Fruit fly (Drosophila melanogaster) ovary, adult (tissue): ENCODE results near the gene wcy.

Experiments used
- CG17801 ChIP-seq: fragments of 200-800 bp; optimal IDR thresholded peaks from 2 replicates; lab custom pipeline; 2019; ENCODE audit warnings: missing biosample characterization, mild to moderate bottlenecking, missing genetic modification characterization, moderate library complexity; ENCODE audit not compliant: partially characterized antibody

The wcy gene

DNA sequence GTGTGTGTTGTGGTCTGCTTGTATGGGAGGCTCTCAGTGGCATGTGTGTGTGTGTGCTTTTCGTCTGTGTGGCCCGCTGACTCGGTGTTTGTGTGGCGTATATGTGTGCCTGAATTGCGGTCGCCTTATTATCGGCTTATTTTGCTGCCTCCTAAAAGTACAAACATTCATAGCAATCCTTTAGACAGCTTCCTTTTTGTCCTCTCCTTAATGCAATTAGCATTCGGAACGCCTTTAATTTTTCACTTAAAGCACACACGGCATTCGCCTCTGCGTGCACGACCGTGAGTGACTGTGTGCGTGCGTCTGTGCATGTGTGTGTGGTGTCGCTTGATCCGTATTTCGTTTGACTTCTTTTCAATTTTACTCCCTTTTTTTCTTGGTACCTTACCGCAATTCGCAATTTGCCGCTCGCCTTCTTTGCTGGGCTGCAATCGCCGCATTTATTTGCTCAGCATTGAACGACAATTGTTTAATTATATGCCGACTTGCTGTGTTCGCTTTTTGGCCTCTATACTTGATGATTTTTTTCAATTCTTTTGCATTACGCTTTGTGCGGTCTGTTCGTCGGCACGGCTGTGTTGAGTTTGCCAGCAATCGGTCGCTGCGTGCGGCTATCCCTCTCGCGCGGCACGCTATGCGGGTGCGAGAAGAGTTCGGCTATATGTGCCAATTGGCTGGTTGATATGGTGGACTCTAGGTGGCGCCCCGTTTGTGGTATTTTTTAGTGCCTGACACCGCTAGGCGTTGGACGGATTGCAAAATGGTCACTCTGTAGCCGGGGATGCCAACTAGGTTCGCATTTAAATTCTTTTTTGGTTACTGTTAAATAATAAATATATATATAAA lies at the start of gene wcy:
Gene wcy, minus strand, starts transcription at position 608 of the 849 bp plus-strand sequence.
- no peak for TF ChIP-seq CG17801 (GFP tag; lab: Kevin White, UChicago)

DNA sequence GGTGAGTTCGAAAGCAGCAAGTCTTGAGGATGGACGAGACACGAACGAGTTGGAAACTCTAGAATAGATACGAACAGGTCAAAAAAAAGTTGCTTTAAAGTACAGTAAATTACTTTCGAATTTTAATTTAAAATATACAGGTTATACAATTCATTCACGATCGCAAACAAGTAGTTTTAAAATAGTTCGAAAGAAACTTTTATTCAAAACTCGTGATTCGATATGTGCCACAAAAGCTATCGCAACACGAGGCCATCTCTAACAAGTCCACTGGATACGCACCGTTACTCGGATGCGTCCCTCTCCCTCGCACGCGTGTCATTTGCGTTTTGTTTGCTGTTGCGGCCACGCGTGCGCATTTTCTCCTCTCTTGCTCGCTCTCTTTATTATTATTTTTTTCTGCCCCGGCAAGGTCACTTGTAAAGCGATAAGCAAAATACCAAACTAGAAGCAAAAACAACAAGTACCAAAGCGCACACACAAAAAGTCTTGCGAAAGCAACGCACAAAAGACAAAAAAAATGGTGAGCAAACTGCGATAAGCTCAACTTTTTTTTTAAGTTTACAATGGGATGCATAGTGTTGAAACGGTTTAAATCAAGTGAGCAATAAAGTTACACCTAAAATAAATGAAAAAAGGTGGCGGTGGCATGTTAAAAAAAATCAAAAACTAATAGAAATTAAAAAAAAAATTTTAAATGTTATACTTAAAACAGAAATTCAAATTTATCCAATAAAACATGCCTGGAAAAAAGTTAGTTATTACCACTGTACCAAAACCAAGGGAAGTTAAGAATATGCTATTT lies 47.5 kb upstream of the wcy start:
- peak; percentile 88 for TF ChIP-seq CG17801 (GFP tag; lab: Kevin White, UChicago)

dm6 chrX:17123545-17124203 lies 46.0 kb upstream of the wcy start:
- TF ChIP-seq CG17801 (GFP tag; lab: Kevin White, UChicago), result no peak

DNA sequence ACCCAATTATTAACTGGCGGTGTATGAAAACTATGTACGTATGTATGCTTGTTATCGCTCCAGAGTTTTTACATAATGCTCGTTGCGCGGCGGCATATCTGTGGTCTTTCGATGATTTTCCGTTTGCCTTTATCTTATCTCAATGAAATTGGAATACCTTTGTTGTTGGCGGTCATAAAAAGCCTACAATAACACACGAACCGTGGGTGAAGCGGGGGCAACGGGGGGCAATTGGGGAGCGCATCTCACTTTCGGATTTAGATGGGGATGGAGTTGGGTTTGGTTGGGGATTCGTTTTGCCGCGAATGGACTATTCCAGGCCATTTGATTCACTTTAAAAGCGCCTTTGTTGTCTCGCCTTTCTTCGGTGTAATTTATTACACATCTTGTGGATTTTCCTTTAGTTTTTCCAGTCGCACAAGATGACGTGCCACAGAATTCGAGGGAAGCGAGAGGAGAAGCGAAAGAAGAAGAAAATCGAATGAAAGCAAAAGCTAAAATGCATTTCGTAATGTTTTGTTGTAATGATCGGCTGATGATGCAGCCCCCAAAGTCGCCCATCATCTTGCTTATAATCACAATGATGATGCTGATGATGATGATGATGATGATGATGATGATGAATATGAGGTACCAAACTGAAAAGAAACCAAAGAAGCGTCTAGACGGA lies 44.9 kb upstream of the wcy start:
- TF ChIP-seq CG17801 (GFP tag; lab: Kevin White, UChicago), result no peak

DNA sequence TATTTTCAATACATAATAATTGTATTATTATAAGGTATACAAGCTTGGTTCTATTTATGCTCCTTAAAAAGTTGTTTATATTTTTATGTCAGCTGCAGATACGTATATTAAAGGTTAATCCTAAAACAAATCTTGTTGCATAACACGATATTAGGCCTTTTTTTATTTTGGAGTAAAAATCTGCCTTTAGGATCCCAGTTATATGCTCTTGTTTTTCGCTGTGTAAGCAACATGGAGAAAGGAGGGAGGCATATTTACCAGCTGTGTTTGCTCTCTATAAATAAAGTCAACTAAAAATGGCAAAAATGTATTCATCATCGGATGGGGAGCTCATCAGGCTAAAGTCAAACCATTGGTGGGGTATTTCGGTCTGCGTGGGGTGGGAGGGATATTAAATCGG lies 43.9 kb upstream of the wcy start:
- no peak for TF ChIP-seq CG17801 (GFP tag; lab: Kevin White, UChicago)

dm6 chrX:17113324-17113723 lies 35.6 kb upstream of the wcy start:
- TF ChIP-seq CG17801 (GFP tag; lab: Kevin White, UChicago), result peak; percentile 64

- TF ChIP-seq CG17801 (GFP tag; lab: Kevin White, UChicago), result no peak
Observed at dm6 chrX:17111958-17112953, 34.6 kb upstream of the wcy start.

DNA sequence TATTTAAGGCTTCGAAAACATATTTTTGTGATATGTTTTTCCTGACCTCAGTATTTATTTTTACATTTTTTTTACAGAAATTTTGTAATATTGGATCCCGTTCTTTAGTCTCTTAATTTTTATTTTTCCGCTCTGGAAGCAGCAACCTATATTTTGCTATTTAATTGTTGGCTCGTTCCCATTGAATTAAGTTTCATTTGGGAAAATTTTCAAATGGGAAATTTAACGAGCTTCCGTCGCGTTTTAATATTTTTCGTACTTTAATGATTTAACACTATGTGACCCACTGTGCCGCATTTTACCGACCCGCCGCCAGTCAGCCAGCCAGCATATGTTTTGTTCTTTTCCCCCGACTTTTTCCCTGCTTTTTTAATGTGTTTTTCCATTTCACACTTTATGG lies 33.6 kb upstream of the wcy start:
- no peak for TF ChIP-seq CG17801 (GFP tag; lab: Kevin White, UChicago)

DNA sequence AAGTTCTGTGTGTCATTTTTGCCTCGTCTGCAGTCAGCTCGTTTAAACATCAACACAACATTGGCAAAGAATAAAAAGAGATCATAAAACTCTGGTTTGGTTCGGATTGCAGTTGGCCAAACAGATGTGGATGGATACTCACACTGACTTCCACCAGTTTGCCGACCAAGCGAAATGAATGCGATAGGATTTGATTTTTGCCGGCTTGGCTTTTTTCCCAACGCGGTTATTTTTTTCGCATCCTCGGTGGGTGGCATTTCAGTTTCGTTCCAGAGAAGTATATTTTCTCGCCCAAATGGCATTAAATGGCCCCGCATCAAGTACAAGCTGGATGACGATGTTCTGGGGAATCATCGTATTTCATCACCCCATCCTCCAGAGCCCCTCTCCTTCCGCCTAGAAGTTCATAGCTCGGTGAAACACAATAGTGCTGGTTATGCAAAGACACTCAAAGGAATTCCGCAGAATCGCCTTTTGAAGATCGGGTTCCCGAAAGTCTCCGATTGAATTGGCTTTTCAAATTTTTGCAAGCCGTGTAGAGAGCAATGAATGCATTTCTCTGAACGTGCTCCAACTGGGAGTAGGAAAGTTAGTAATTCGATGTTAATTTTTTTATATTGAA lies 33.0 kb upstream of the wcy start:
- no peak for TF ChIP-seq CG17801 (GFP tag; lab: Kevin White, UChicago)

DNA sequence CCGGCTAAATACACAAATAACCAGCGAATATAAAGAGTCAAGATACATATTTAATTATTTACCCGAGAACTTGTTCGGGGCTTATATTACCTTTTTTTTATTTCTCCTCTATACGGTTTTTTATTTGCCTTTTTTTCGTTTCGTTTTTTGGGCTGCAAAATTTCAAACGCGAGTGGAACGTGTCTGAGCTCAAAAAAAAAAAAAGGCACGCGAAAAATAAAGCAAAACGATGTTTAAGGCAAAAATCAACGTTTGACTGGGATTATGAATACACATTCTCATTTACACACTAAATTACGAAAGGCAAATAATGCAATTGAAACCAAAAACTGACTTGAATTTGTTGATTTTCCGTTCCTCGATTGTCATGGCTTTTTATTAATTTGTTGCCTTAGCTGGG lies 32.0 kb upstream of the wcy start:
- no peak for TF ChIP-seq CG17801 (GFP tag; lab: Kevin White, UChicago)

DNA sequence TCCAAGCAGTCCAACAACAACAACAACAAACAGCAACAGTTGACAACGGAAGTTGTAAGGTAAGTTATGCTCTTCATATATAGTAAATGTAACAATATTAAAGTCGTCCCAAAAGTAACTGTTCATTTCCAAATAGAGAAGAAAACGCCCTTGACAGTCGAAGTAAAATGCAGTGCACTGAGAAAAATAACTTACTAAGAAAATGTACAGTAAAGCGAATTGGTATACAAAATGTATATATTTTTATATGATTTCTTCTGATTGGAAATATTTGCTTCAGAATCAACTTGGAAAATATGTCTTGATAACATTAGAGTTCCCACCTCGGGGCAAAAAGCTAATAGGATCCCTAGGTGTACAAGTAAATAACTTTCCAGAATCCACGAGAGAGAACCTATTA lies 30.3 kb upstream of the wcy start:
- TF ChIP-seq CG17801 (GFP tag; lab: Kevin White, UChicago), result no peak

dm6 chrX:17107401-17107916 lies 29.8 kb upstream of the wcy start, which contains the start of gene CG5004:
TSS of gene CG5004 (plus strand) at chrX:17107582.
- TF ChIP-seq CG17801 (GFP tag; lab: Kevin White, UChicago), result no peak
